Worm (Caenorhabditis elegans) whole organism, midembryonic: Measurements from ENCODE around the gene T24C2.3.

ENCODE experiments used
- cog-1 ChIP-seq: sonication (generic microtip); optimal IDR thresholded peaks from 2 replicates; lab custom pipeline; 2016; ENCODE audit warnings: missing genetic modification characterization, missing compliant biosample characterization
- flt-1 ChIP-seq: fragments of 200-800 bp; sonication (Bioruptor generic); IDR thresholded peaks from 2 replicates; pipeline ENCODE4 v1.3.6; 2022; ENCODE audit warnings: missing genetic modification characterization, missing compliant biosample characterization
- klf-2 ChIP-seq: fragments of 200-800 bp; sonication (Bioruptor generic); conservative IDR thresholded peaks from 2 replicates; pipeline ENCODE4 v1.3.6; 2022; ENCODE audit warnings: missing genetic modification reagents, missing genetic modification characterization, missing compliant biosample characterization
- med-1 ChIP-seq: sonication (generic microtip); optimal IDR thresholded peaks from 2 replicates; lab custom pipeline; 2017; ENCODE audit warnings: missing genetic modification characterization, mild to moderate bottlenecking, missing compliant biosample characterization, antibody characterized with exemption, missing genetic modification reagents; ENCODE audit not compliant: insufficient read depth
- ref-1 ChIP-seq: fragments of 200-800 bp; sonication (Bioruptor generic); conservative IDR thresholded peaks from 2 replicates; pipeline ENCODE4 v1.3.6; 2022; ENCODE audit warnings: missing genetic modification reagents, missing genetic modification characterization, missing compliant biosample characterization
- tab-1 ChIP-seq: fragments of 200-800 bp; sonication (Bioruptor generic); IDR thresholded peaks from 2 replicates; pipeline ENCODE4 v1.3.6; 2022; ENCODE audit warnings: missing genetic modification characterization, missing compliant biosample characterization
- ztf-23 ChIP-seq: fragments of 200-800 bp; sonication (Bioruptor generic); IDR thresholded peaks from 2 replicates; pipeline ENCODE4 v1.3.6; 2022; ENCODE audit warnings: missing genetic modification reagents, missing genetic modification characterization, missing compliant biosample characterization

DNA sequence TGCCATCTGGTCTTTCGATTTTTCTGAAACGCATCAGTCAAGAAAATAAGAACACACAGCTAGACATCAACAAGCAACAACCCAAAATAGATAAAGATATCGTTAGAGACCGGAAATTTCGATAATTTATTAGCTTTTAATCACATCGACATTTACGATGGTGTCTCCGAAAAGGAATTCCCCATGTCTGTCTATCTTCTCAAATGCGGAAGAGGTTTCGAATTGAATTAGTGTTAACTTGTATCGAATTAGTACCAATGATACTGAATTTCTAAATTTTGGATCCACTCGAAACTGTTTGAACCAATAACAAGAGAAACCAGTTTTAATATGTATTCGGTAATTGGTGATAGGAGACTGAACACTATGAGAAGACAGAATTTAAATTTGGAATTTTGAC, 8.7 kb upstream of the T24C2.3 start:
- no peak for TF ChIP-seq ztf-23 (GFP tag; lab: Robert Waterston, UW)
- TF ChIP-seq med-1 (GFP tag; lab: Kevin White, UChicago) = no peak
- no peak for TF ChIP-seq tab-1 (GFP tag; lab: Robert Waterston, UW)
- TF ChIP-seq flt-1 (GFP tag; lab: Robert Waterston, UW) = no peak
- TF ChIP-seq cog-1 (tag; lab: Kevin White, UChicago) = no peak
- TF ChIP-seq ref-1 (GFP tag; lab: Robert Waterston, UW) = no peak
- no peak for TF ChIP-seq klf-2
